Worm (Caenorhabditis elegans): ENCODE results near the gene F31A3.5.

The F31A3.5 gene

ce11 chrX:17528068-17528467 is 35.3 kb downstream of the F31A3.5 start, which contains the start of gene sup-10:
TSS of gene sup-10 (plus strand) at chrX:17528344.
- TF ChIP-seq zag-1 (tag; optimal IDR thresholded peaks at IDR 0.05) (no peak), tlp-1 (tag; optimal IDR thresholded peaks at IDR 0.05) (no peak), ceh-88 (GFP tag; IDR thresholded peaks at IDR 0.05) (no peak), F16B12.6 (tag; optimal IDR thresholded peaks at IDR 0.05) (no peak), nhr-71 (tag; optimal IDR thresholded peaks at IDR 0.05) (peak; percentile 64), elt-2 (tag; optimal IDR thresholded peaks at IDR 0.05) (no peak), snu-23 (GFP tag; optimal IDR thresholded peaks at IDR 0.05) (peak; percentile 2), lsy-2 (tag; optimal IDR thresholded peaks at IDR 0.05) (peak in 1 of 2 experiments; percentile 10), nhr-19 (GFP tag; conservative IDR thresholded peaks at IDR 0.05) (peak; percentile 31), nhr-20 (tag; optimal IDR thresholded peaks at IDR 0.05) (no peak), efl-1 (optimal IDR thresholded peaks at IDR 0.05) (no peak), efl-1 (GFP tag; optimal IDR thresholded peaks at IDR 0.05 in 1 of 2) (peak in 1 of 2 experiments; percentile 11), unc-62 (GFP tag; optimal IDR thresholded peaks at IDR 0.05) (no peak), rnt-1 (tag; optimal IDR thresholded peaks at IDR 0.05) (peak; percentile 67), dsc-1 (tag; optimal IDR thresholded peaks at IDR 0.05) (peak; percentile 93), egl-13 (tag; optimal IDR thresholded peaks at IDR 0.05) (no peak), lin-39 (tag; optimal IDR thresholded peaks at IDR 0.05) (no peak), vab-15 (tag; optimal IDR thresholded peaks at IDR 0.05) (no peak), hlh-17 (GFP tag; optimal IDR thresholded peaks at IDR 0.05; ENCODE audit: borderline replicate concordance) (no peak), lin-14 (GFP tag; optimal IDR thresholded peaks at IDR 0.05) (peak; percentile 75), fkh-4 (tag; optimal IDR thresholded peaks at IDR 0.05; ENCODE audit: borderline replicate concordance) (peak; percentile 73)

- TF ChIP-seq ets-5 (GFP tag; IDR thresholded peaks at IDR 0.05) (no peak), lir-3 (tag; optimal IDR thresholded peaks at IDR 0.05; ENCODE audit: poor library complexity) (no peak), C34B4.2 (tag; optimal IDR thresholded peaks at IDR 0.05) (no peak), nhr-19 (GFP tag; conservative IDR thresholded peaks at IDR 0.05) (no peak), snu-23 (GFP tag; optimal IDR thresholded peaks at IDR 0.05) (no peak), nhr-76 (tag; optimal IDR thresholded peaks at IDR 0.05) (no peak), nhr-77 (tag; optimal IDR thresholded peaks at IDR 0.05) (no peak), vab-15 (tag; optimal IDR thresholded peaks at IDR 0.05) (no peak), nhr-11 (tag; optimal IDR thresholded peaks at IDR 0.05) (no peak), ceh-63 (GFP tag; optimal IDR thresholded peaks at IDR 0.05) (no peak), ceh-82 (tag; optimal IDR thresholded peaks at IDR 0.05) (no peak), hlh-17 (GFP tag; optimal IDR thresholded peaks at IDR 0.05; ENCODE audit: borderline replicate concordance) (no peak), efl-3 (GFP tag; optimal IDR thresholded peaks at IDR 0.05) (no peak), ceh-90 (tag; optimal IDR thresholded peaks at IDR 0.05) (no peak), nhr-237 (tag; optimal IDR thresholded peaks at IDR 0.05) (no peak), elt-2 (tag; optimal IDR thresholded peaks at IDR 0.05) (no peak), nhr-20 (tag; optimal IDR thresholded peaks at IDR 0.05) (no peak), irx-1 (tag; optimal IDR thresholded peaks at IDR 0.05) (no peak), mab-9 (GFP tag; IDR thresholded peaks at IDR 0.05) (no peak)
These were observed 36.0 kb downstream of the F31A3.5 start for ce11 chrX:17527377-17527776.

DNA sequence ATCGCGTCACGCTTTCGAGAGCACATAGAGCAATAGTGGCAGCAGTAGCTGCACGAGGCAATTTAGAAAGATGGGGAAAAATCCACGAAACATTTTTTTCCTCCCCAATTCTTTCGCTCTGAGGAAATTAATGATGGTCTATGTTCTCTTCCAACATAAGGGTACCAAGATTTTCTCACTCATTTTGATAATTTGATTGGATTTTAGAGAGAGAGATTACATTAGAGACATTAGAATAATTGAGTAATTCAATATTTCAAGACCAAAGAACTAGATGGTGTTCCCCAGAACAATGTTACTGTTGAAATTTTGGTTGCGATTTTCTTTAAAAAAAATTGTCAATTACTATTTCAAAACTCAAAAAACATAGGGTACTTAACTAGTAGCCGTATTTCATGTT is 42.0 kb downstream of the F31A3.5 start:
- TF ChIP-seq C04F5.9 (tag; optimal IDR thresholded peaks at IDR 0.05) (no peak), lsy-2 (tag; optimal IDR thresholded peaks at IDR 0.05) (peak in 1 of 2 experiments; percentile 17)

- TF ChIP-seq ceh-90 (tag; optimal IDR thresholded peaks at IDR 0.05) (no peak), fkh-8 (tag; optimal IDR thresholded peaks at IDR 0.05) (no peak), hlh-4 (tag; optimal IDR thresholded peaks at IDR 0.05) (no peak), sox-4 (tag; optimal IDR thresholded peaks at IDR 0.05) (no peak), egl-13 (tag; optimal IDR thresholded peaks at IDR 0.05) (peak; percentile 25), skn-1 (tag; optimal IDR thresholded peaks at IDR 0.05) (peak; percentile 16), unc-98 (GFP tag; IDR thresholded peaks at IDR 0.05) (no peak), lir-3 (tag; optimal IDR thresholded peaks at IDR 0.05; ENCODE audit: poor library complexity) (no peak), ceh-82 (tag; optimal IDR thresholded peaks at IDR 0.05) (peak in 2 of 3 experiments; percentile 7 to 24), ceh-88 (GFP tag; IDR thresholded peaks at IDR 0.05) (no peak), nhr-20 (tag; optimal IDR thresholded peaks at IDR 0.05) (no peak), lin-15B (tag; optimal IDR thresholded peaks at IDR 0.05) (no peak), isw-1 (GFP tag; IDR thresholded peaks at IDR 0.05) (no peak; the same call in 1 of the 2 replicates), hlh-17 (GFP tag; optimal IDR thresholded peaks at IDR 0.05; ENCODE audit: borderline replicate concordance) (no peak), mdl-1 (tag; optimal IDR thresholded peaks at IDR 0.05) (no peak), irx-1 (tag; optimal IDR thresholded peaks at IDR 0.05) (no peak), lsy-2 (tag; optimal IDR thresholded peaks at IDR 0.05) (peak in 1 of 2 experiments; percentile 32), xbp-1 (tag; optimal IDR thresholded peaks at IDR 0.05) (peak; percentile 3), pag-3 (tag; optimal IDR thresholded peaks at IDR 0.05; ENCODE audit: borderline replicate concordance, insufficient read depth) (no peak), tbx-2 (tag; optimal IDR thresholded peaks at IDR 0.05) (peak; percentile 61), nhr-71 (tag; optimal IDR thresholded peaks at IDR 0.05) (peak; percentile 57), lin-14 (GFP tag; optimal IDR thresholded peaks at IDR 0.05) (peak; percentile 85)
These were observed 43.9 kb downstream of the F31A3.5 start for ce11 chrX:17519476-17519875.
